Fruit fly (Drosophila melanogaster) whole organism, prepupa: ENCODE measurements around the gene CG31102.

ENCODE experiments used
- CG11902 ChIP-seq: fragments of 200-800 bp; sonication (Bioruptor generic); optimal IDR thresholded peaks from 3 replicates; lab custom pipeline; 2016; ENCODE audit warnings: missing biosample characterization, missing genetic modification characterization
- CG1621 ChIP-seq: fragments of 200-800 bp; sonication (Bioruptor generic); optimal IDR thresholded peaks from 3 replicates; lab custom pipeline; 2018; ENCODE audit warnings: missing biosample characterization, mild to moderate bottlenecking, missing genetic modification characterization
- CG6792 ChIP-seq: fragments of 200-800 bp; sonication (Bioruptor generic); optimal IDR thresholded peaks from 3 replicates; lab custom pipeline; 2016; ENCODE audit warnings: missing biosample characterization, missing genetic modification characterization
- CG6808 ChIP-seq: fragments of 200-800 bp; sonication (Bioruptor generic); optimal IDR thresholded peaks from 3 replicates; lab custom pipeline; 2017; ENCODE audit warnings: missing biosample characterization, missing genetic modification characterization, mild to moderate bottlenecking, moderate library complexity, missing genetic modification reagents
- CG8119 ChIP-seq: fragments of 200-800 bp; sonication (Bioruptor generic); IDR thresholded peaks from 3 replicates; pipeline ENCODE4 v1.3.6; 2022; ENCODE audit warnings: missing biosample characterization, missing genetic modification characterization
- Hr38 ChIP-seq: sonication (Bioruptor generic); optimal IDR thresholded peaks from 2 replicates; lab custom pipeline; 2016; ENCODE audit warnings: missing biosample characterization, missing genetic modification characterization
- Met ChIP-seq: fragments of 200-800 bp; sonication (Bioruptor generic); optimal IDR thresholded peaks from 3 replicates; lab custom pipeline; 2016; ENCODE audit warnings: missing biosample characterization, missing genetic modification characterization
- Sox102F ChIP-seq: fragments of 200-800 bp; sonication (Bioruptor generic); optimal IDR thresholded peaks from 2 replicates; lab custom pipeline; 2016; ENCODE audit warnings: missing biosample characterization, mild to moderate bottlenecking, missing genetic modification characterization
- Sox14 ChIP-seq: fragments of 200-800 bp; sonication (Bioruptor generic); optimal IDR thresholded peaks from 3 replicates; lab custom pipeline; 2016; ENCODE audit warnings: missing biosample characterization, missing genetic modification characterization
- Sox15 ChIP-seq: fragments of 200-800 bp; sonication (Bioruptor generic); optimal IDR thresholded peaks from 3 replicates; lab custom pipeline; 2016; ENCODE audit warnings: missing biosample characterization, missing genetic modification characterization
- pdm3 ChIP-seq: fragments of 200-800 bp; sonication (Bioruptor generic); optimal IDR thresholded peaks from 3 replicates; lab custom pipeline; 2016; ENCODE audit warnings: missing biosample characterization, missing genetic modification characterization

- TF ChIP-seq CG6808 (GFP tag; lab: Kevin White, UChicago), result no peak
- no peak for TF ChIP-seq CG11902 (GFP tag; lab: Kevin White, UChicago)
- no peak for TF ChIP-seq Sox102F
- no peak for TF ChIP-seq CG6792
- TF ChIP-seq CG8119, result no peak
- TF ChIP-seq Sox15 (GFP tag; lab: Kevin White, UChicago), result no peak
- no peak for TF ChIP-seq pdm3 (GFP tag; lab: Kevin White, UChicago)
- no peak for TF ChIP-seq CG1621
- no peak for TF ChIP-seq Met (GFP tag; lab: Kevin White, UChicago)
- no peak for TF ChIP-seq Sox14 (GFP tag; lab: Kevin White, UChicago)
- TF ChIP-seq Hr38 (GFP tag; lab: Kevin White, UChicago), result no peak
These were observed 20.6 kb upstream of the CG31102 start, which contains the start of gene CG10559 for dm6 chr3R:25316016-25316415.
